Worm (Caenorhabditis elegans): Measurements from ENCODE around the gene F02E11.2.

Gene F02E11.2

ce11 chrII:3267815-3268214 lies 5.2 kb downstream of the F02E11.2 start (continued):
- TF ChIP-seq ceh-40 (GFP tag; IDR thresholded peaks at IDR 0.05), result no peak
- no peak for TF ChIP-seq Y53F4B.3 (GFP tag; IDR thresholded peaks at IDR 0.05)
- TF ChIP-seq dpl-1 (GFP tag; optimal IDR thresholded peaks at IDR 0.05), result no peak
- peak; percentile 55; the same call in 1 of the 2 replicates for TF ChIP-seq Y53G8AR.9 (GFP tag; conservative IDR thresholded peaks at IDR 0.05)
- TF ChIP-seq zim-3 (tag; optimal IDR thresholded peaks at IDR 0.05), result no peak
- TF ChIP-seq lin-54 (GFP tag; optimal IDR thresholded peaks at IDR 0.05), result no peak
- TF ChIP-seq nfya-1 (tag; optimal IDR thresholded peaks at IDR 0.05; ENCODE audit: borderline replicate concordance, insufficient read depth), result no peak
- no peak for TF ChIP-seq nhr-90 (tag; optimal IDR thresholded peaks at IDR 0.05)
- TF ChIP-seq lsy-27 (tag; optimal IDR thresholded peaks at IDR 0.05; ENCODE audit: borderline replicate concordance, insufficient read depth), result no peak
- peak; percentile 95 for TF ChIP-seq tbp1 (GFP tag; optimal IDR thresholded peaks at IDR 0.05)
- TF ChIP-seq ztf-22 (GFP tag; optimal IDR thresholded peaks at IDR 0.05), result no peak
- TF ChIP-seq snpc-3.4 (tag; optimal IDR thresholded peaks at IDR 0.05), result no peak
- TF ChIP-seq attf-5 (GFP tag; optimal IDR thresholded peaks at IDR 0.05), result peak; percentile 32
- no peak for TF ChIP-seq nfya-2 (GFP tag; IDR thresholded peaks at IDR 0.05)
- peak; percentile 47 for TF ChIP-seq die-1 (tag; optimal IDR thresholded peaks at IDR 0.05)
- no peak for TF ChIP-seq ztf-28 (GFP tag; IDR thresholded peaks at IDR 0.05)
- TF ChIP-seq lin-35 (GFP tag; optimal IDR thresholded peaks at IDR 0.05), result no peak
- no peak for TF ChIP-seq F10E7.11 (tag; optimal IDR thresholded peaks at IDR 0.05)
- TF ChIP-seq lag-1 (GFP tag; IDR thresholded peaks at IDR 0.05), result no peak
- TF ChIP-seq aptf-3 (GFP tag; IDR thresholded peaks at IDR 0.05), result no peak
- TF ChIP-seq nhr-27 (tag; optimal IDR thresholded peaks at IDR 0.05), result no peak
- no peak for TF ChIP-seq ztf-3 (GFP tag; optimal IDR thresholded peaks at IDR 0.05)
- TF ChIP-seq nhr-179 (tag; optimal IDR thresholded peaks at IDR 0.05), result no peak
- TF ChIP-seq sptf-2 (GFP tag; optimal IDR thresholded peaks at IDR 0.05), result no peak
- TF ChIP-seq C06A6.2 (GFP tag; conservative IDR thresholded peaks at IDR 0.05), result no peak
- TF ChIP-seq F33H1.4 (GFP tag; IDR thresholded peaks at IDR 0.05), result no peak
- TF ChIP-seq egrh-3 (GFP tag; IDR thresholded peaks at IDR 0.05), result no peak
- no peak for TF ChIP-seq K11D2.4 (GFP tag; IDR thresholded peaks at IDR 0.05)

ce11 chrII:3270598-3270997 lies 8.0 kb downstream of the F02E11.2 start:
- TF ChIP-seq K11D2.4 (GFP tag; IDR thresholded peaks at IDR 0.05) (no peak), efl-1 (GFP tag; optimal IDR thresholded peaks at IDR 0.05) (no peak), lin-40 (tag; optimal IDR thresholded peaks at IDR 0.05) (no peak), athp-1 (tag; optimal IDR thresholded peaks at IDR 0.05) (no peak), rpc-1 (optimal IDR thresholded peaks at IDR 0.05) (no peak), rpc-1 (tag; optimal IDR thresholded peaks at IDR 0.05) (no peak), nfyb-1 (GFP tag; IDR thresholded peaks at IDR 0.05) (no peak), D2030.7 (GFP tag; IDR thresholded peaks at IDR 0.05) (no peak), akir-1 (GFP tag; optimal IDR thresholded peaks at IDR 0.05) (no peak), hmg-1.2 (GFP tag; IDR thresholded peaks at IDR 0.05) (no peak), tbp1 (GFP tag; optimal IDR thresholded peaks at IDR 0.05) (no peak), Y56A3A.18 (GFP tag; IDR thresholded peaks at IDR 0.05) (no peak), F22D6.2 (tag; optimal IDR thresholded peaks at IDR 0.05) (no peak), rcor-1 (GFP tag; IDR thresholded peaks at IDR 0.05) (no peak), cebp-1 (GFP tag; IDR thresholded peaks at IDR 0.05) (no peak), cebp-1 (tag; optimal IDR thresholded peaks at IDR 0.05) (no peak), Y53G8AR.9 (GFP tag; conservative IDR thresholded peaks at IDR 0.05) (no peak), madf-10 (tag; optimal IDR thresholded peaks at IDR 0.05) (no peak), mxl-1 (tag; optimal IDR thresholded peaks at IDR 0.05) (no peak), hlh-26 (GFP tag; conservative IDR thresholded peaks at IDR 0.05) (no peak), ztf-22 (GFP tag; optimal IDR thresholded peaks at IDR 0.05) (no peak), attf-3 (GFP tag; conservative IDR thresholded peaks at IDR 0.05) (no peak)
